Worm (Caenorhabditis elegans): ENCODE measurements around the gene nipi-4.

Gene nipi-4

ce11 chrV:7888036-7888435, 17.4 kb upstream of the nipi-4 start:
- TF ChIP-seq sptf-1 (tag; optimal IDR thresholded peaks at IDR 0.05) (no peak), nhr-237 (tag; optimal IDR thresholded peaks at IDR 0.05) (no peak), nhr-28 (tag; optimal IDR thresholded peaks at IDR 0.05) (no peak)

ce11 chrV:7884441-7884840, 13.8 kb upstream of the nipi-4 start:
- TF ChIP-seq tbx-8 (GFP tag; optimal IDR thresholded peaks at IDR 0.05) = no peak
- no peak for TF ChIP-seq mab-5 (tag; optimal IDR thresholded peaks at IDR 0.05)
- TF ChIP-seq mls-2 (tag; optimal IDR thresholded peaks at IDR 0.05) = no peak
- no peak for TF ChIP-seq zip-8 (tag; optimal IDR thresholded peaks at IDR 0.05)
- no peak for TF ChIP-seq M03D4.4 (tag; optimal IDR thresholded peaks at IDR 0.05)
- peak; percentile 27 for TF ChIP-seq ces-1 (GFP tag; optimal IDR thresholded peaks at IDR 0.05)

- TF ChIP-seq bed-3 (GFP tag; optimal IDR thresholded peaks at IDR 0.05) (no peak), unc-62 (GFP tag; optimal IDR thresholded peaks at IDR 0.05) (no peak), ceh-83 (GFP tag; optimal IDR thresholded peaks at IDR 0.05) (no peak), mab-5 (tag; optimal IDR thresholded peaks at IDR 0.05) (no peak), mls-2 (tag; optimal IDR thresholded peaks at IDR 0.05) (no peak)
These were observed 7.9 kb upstream of the nipi-4 start, which contains the start of gene F40A3.2 for ce11 chrV:7878411-7878964. TSS of gene F40A3.2 (plus strand) at chrV:7878914.

ce11 chrV:7876881-7877475, 6.4 kb upstream of the nipi-4 start, which contains the start of gene F40A3.3:
TSS of gene F40A3.3 (plus strand) at chrV:7877444.
- no peak for TF ChIP-seq unc-39 (tag; optimal IDR thresholded peaks at IDR 0.05)

ce11 chrV:7875456-7875855, 4.8 kb upstream of the nipi-4 start, which contains the start of gene F40A3.4:
TSS of gene F40A3.4 (plus strand) at chrV:7875756.
- TF ChIP-seq ceh-39 (tag; optimal IDR thresholded peaks at IDR 0.05) (no peak), drap-1 (GFP tag; optimal IDR thresholded peaks at IDR 0.05) (no peak), mep-1 (tag; optimal IDR thresholded peaks at IDR 0.05) (no peak), pha-4 (tag; optimal IDR thresholded peaks at IDR 0.05) (no peak), bed-3 (GFP tag; optimal IDR thresholded peaks at IDR 0.05) (no peak), ces-1 (GFP tag; optimal IDR thresholded peaks at IDR 0.05) (no peak), elt-1 (tag; optimal IDR thresholded peaks at IDR 0.05; ENCODE audit: borderline replicate concordance, insufficient read depth) (no peak), ham-2 (GFP tag; optimal IDR thresholded peaks at IDR 0.05) (no peak), nhr-28 (tag; optimal IDR thresholded peaks at IDR 0.05) (no peak), lin-32 (GFP tag; optimal IDR thresholded peaks at IDR 0.05) (no peak), cnd-1 (tag; optimal IDR thresholded peaks at IDR 0.05) (no peak)

- TF ChIP-seq lin-13 (tag; optimal IDR thresholded peaks at IDR 0.05) (no peak), ces-1 (GFP tag; optimal IDR thresholded peaks at IDR 0.05) (peak; percentile 86)
These were observed 2.3 kb upstream of the nipi-4 start for ce11 chrV:7872945-7873344.

ce11 chrV:7864663-7865062, 5.9 kb downstream of the nipi-4 start, which contains the start of gene C37C3.11:
TSS of gene C37C3.11 (minus strand) at chrV:7864763.
- TF ChIP-seq ham-2 (GFP tag; optimal IDR thresholded peaks at IDR 0.05) (no peak), hlh-1 (tag; optimal IDR thresholded peaks at IDR 0.05) (no peak), M03D4.4 (tag; optimal IDR thresholded peaks at IDR 0.05) (no peak), ces-1 (GFP tag; optimal IDR thresholded peaks at IDR 0.05) (no peak), sptf-1 (tag; optimal IDR thresholded peaks at IDR 0.05) (no peak), unc-39 (tag; optimal IDR thresholded peaks at IDR 0.05) (no peak), nhr-12 (tag; optimal IDR thresholded peaks at IDR 0.05) (no peak), nhr-76 (tag; optimal IDR thresholded peaks at IDR 0.05) (no peak), bed-3 (GFP tag; optimal IDR thresholded peaks at IDR 0.05) (no peak), snpc-4 (tag; optimal IDR thresholded peaks at IDR 0.05) (no peak), sem-2 (GFP tag; optimal IDR thresholded peaks at IDR 0.05) (no peak), tbx-8 (GFP tag; optimal IDR thresholded peaks at IDR 0.05) (no peak), unc-62 (GFP tag; optimal IDR thresholded peaks at IDR 0.05) (no peak), elt-3 (tag; optimal IDR thresholded peaks at IDR 0.05) (no peak), blmp-1 (tag; optimal IDR thresholded peaks at IDR 0.05) (no peak), pha-4 (tag; optimal IDR thresholded peaks at IDR 0.05) (no peak), ceh-39 (tag; optimal IDR thresholded peaks at IDR 0.05) (no peak), flh-1 (GFP tag; optimal IDR thresholded peaks at IDR 0.05) (no peak), lin-13 (tag; optimal IDR thresholded peaks at IDR 0.05) (no peak), nhr-28 (tag; optimal IDR thresholded peaks at IDR 0.05) (no peak)

Measured in whole organism, mixed stage, embryonic.